Worm (Caenorhabditis elegans): ENCODE results near the gene hog-1.
A peak's percentile ranks its signal among the peaks of the same experiment; 100 is the strongest.

The hog-1 gene

DNA sequence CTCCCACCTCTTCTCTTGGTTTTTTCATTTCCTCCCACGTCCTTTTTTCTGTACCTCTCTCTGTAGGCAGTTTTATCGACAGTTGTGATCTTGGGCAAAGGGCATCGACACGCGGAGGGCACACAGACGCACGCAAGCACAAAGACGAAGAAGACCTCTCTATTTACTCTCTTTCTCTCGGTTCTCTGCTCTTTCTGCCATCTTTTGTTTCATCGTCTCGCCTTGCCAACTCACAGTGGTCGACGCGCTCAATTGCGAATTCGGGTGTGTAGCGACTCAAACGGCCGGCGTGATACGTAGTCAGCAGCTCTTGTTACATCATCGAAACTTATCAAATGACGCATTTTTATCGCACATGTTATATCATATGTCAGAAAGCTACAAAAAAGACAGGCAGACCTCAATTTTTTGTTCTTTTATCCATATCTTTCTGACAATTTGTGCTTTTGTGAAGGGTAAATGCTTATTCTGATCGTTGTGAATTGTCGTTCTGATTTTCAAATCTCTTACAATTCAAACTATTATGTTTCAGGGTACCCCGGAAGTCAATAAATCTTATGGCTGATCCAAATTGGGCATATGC is 12.9 kb downstream of the hog-1 start, which contains the start of gene puf-9:
puf-9 (plus strand) TSS at position 533 of the 583 bp plus-strand sequence.
- peak; percentile 56 for TF ChIP-seq unc-62 (GFP tag; optimal IDR thresholded peaks at IDR 0.05)

ce11 chrX:5839643-5840042 is 14.4 kb downstream of the hog-1 start, which contains the start of gene dct-11:
dct-11 (minus strand) TSS chrX:5839778.
- no peak for TF ChIP-seq unc-62 (GFP tag; optimal IDR thresholded peaks at IDR 0.05)

DNA sequence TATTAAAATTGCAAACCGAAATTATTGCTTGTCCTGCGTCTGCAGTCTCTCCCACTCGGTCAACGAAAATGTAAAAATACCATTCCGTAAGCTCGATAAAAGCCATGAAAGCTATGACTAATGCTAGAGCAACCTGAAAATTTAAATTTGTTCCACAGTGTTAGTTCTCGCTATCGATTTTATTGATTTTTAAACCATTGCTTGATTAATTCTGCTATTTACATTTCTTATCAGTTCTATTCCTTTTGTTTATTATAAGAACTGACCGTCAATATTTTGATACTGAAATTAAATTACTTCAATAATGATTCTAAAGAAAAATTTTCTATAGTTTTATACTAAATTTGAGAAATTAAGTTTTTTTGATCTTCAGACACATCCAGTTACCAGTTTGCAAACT is 14.9 kb downstream of the hog-1 start:
- no peak for TF ChIP-seq unc-62 (GFP tag; optimal IDR thresholded peaks at IDR 0.05)

DNA sequence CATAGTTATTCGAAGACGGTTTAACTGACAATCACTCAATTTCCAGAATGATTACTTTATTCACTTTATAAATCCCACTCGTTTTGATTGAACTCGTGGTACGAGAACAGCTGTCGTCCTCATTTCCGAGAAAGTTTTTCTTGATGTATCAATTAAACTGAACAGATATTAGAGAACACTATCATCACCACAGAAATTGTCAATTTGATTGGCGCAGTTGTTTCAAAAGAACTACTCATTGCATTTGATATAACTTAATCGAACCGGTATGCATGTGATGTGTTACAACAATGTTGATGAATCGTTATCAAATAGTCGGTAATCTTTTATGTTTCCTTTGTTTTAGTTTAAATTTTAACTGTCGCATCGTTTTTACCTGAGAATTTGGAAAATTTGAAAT is 17.0 kb downstream of the hog-1 start:
- TF ChIP-seq unc-62 (GFP tag; optimal IDR thresholded peaks at IDR 0.05) = no peak

DNA sequence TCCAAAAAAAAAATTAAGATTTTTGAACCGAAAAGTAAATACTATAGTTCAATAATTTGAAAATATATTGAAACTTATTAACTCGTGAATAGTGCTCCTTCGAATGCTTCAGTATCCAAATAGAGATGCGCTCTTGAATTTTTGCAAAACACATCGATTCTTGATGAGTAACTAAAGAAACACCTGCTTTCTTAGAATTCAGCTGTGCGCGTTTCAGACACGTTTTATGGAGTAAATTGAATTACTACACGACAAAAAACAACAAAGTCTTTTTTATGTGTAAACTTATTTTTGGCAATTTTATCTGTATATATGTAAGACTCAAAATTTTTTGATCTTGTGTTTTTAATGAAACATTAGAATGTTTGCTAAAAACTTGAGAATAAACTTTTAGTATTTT is 17.5 kb downstream of the hog-1 start:
- no peak for TF ChIP-seq unc-62 (GFP tag; optimal IDR thresholded peaks at IDR 0.05)

DNA sequence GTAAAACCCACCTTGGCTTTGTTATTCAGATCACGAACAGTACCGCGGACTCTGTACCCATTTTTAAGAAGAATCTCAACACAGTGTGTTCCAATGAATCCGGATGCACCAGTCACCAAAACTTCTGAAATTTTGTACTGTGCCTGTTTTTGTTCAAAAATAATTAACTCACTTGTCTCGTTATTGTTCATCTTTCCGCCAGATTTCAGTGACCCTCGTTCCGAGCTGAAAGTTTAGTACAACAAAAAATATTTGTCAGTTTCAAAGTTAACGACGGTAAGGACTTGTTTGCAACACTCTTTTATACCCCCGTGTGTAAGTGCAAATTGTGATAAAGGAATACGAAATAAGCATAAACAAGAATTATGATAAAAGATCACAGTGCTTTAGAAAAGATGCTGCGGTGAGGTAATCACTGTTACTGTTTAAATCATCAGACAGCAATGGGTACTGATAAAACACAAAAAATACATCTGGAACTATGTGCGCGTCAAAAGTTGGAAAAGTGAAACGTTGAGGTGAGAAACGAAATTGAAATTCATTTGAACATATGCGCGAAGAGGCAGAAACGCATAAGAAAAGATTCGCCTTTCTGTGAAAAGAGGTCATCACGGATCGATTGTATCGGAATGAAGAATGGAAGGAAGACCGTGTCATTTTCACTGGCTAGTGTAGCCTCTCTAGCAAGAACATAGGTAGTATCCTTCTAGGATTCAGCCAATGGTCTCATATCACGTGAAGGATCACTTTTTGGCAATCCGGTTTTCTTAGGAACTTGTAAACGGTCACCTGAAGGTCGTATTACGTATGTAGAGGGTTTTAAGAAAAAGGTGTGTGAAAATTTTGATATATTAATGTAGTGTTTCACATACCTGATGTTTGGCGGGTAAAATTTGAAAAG is 19.2 kb downstream of the hog-1 start, which contains the start of gene F13D11.4:
F13D11.4 (minus strand) TSS at position 225 of the 901 bp plus-strand sequence.
- no peak for TF ChIP-seq unc-62 (GFP tag; optimal IDR thresholded peaks at IDR 0.05)

DNA sequence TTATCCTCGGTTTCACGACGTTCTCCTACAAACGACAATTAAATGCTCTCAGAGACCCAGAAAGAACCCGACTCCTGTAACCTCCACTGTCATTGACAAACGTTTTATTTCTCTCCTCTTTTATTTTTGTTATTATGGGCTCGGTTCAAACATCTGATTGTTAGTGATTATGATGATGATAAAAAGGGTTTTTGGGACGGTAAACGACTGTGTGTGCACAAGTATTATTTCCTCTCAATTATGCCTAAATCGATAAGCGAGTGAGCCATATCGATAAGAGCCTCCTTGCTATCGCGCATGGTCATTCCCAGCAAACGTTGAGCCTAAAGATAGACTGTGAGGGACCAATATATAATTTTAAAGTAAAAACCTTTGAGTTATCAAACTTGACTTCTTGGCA is 22.2 kb downstream of the hog-1 start:
- TF ChIP-seq unc-62 (GFP tag; optimal IDR thresholded peaks at IDR 0.05) = no peak

DNA sequence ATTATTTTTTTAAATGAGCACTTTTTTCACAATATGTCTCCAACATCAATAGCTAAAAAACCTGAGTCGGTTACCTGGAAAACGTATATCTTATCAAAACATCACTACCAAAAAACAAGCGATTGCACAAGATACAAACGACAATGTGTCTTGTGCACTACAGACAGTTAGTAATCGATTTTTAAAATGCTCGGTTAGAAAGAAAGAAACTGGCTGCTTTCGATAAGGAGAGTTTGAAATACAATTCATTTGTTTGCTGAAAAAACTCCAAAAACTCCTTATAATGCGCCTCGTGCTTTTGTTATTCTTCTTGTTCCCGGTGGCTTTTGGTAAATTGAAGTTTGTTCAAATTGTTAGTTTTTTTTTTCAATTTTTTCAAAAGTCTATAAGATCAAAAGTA is 24.9 kb downstream of the hog-1 start, which contains the start of gene acp-5:
acp-5 (plus strand) TSS at position 261 of the 400 bp plus-strand sequence.
- TF ChIP-seq unc-62 (GFP tag; optimal IDR thresholded peaks at IDR 0.05) = no peak

DNA sequence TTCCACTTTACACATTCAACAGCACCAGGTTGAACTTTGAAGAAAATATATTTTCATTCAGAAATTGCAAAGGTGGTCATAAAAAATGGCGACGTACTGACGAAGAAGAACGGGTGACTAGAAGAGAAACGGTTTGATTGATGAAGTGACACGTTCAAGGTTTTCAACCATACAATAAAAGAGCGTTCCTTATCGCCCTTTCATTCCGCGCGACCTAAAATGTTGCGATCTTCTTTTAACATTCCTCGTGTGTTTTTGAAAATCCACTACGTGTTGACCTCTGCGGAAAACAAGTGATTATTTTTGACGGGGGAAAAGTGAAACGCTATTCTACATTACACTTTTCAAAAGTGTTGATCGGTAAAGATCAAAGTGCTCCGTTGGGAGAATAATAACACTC is 26.0 kb downstream of the hog-1 start:
- no peak for TF ChIP-seq unc-62 (GFP tag; optimal IDR thresholded peaks at IDR 0.05)

ce11 chrX:5826976-5827375 is 27.1 kb downstream of the hog-1 start:
- no peak for TF ChIP-seq unc-62 (GFP tag; optimal IDR thresholded peaks at IDR 0.05)

DNA sequence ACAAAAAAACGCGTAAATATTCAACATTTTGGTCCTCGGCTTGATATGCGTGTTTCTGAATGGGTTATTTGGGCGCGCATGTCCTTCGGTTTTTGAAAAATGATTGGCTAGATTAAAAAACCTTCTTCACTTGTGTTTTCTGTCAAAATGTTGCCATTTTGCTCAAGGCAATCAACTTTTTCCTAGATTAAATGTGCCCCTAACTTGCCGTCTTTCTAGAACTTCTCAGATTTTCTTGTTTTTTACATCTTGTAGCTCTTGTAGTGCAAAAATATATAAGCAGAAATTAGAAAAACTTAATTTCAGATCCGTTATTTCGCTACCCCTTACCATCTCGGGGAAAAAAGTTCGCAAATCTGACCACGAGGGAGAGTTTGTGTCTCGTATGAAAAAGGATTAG is 32.2 kb downstream of the hog-1 start, which contains the start of gene hbl-1:
hbl-1 (plus strand) TSS at position 301 of the 400 bp plus-strand sequence.
- TF ChIP-seq unc-62 (GFP tag; optimal IDR thresholded peaks at IDR 0.05) = no peak

DNA sequence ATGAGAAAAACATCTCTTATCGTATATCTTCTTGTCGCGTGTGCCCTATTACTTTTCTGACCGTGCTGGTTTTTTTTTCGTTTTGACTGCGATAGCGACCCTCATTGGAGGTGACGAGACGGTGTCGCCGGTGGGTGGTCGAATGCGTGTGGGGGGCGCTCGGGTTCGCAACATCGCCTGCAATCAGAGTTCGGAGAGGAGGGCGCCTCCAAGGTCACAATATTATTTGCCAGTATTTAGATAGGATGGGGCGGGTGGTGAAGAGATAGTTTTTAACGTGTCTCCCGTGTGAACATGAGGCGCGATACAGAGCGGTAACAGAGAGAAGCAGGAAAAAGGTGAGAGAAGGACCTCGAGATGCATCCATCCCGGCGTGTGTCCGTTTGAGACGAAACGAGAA is 33.2 kb downstream of the hog-1 start:
- TF ChIP-seq unc-62 (GFP tag; optimal IDR thresholded peaks at IDR 0.05) = no peak

- TF ChIP-seq unc-62 (GFP tag; optimal IDR thresholded peaks at IDR 0.05) = no peak
These were observed 34.2 kb downstream of the hog-1 start for ce11 chrX:5819702-5820470.

- TF ChIP-seq unc-62 (GFP tag; optimal IDR thresholded peaks at IDR 0.05) = no peak
These were observed 35.9 kb downstream of the hog-1 start for ce11 chrX:5818176-5818575.

- TF ChIP-seq unc-62 (GFP tag; optimal IDR thresholded peaks at IDR 0.05) = no peak
These were observed 37.0 kb downstream of the hog-1 start for ce11 chrX:5817078-5817477.

ce11 chrX:5816346-5816745 is 37.7 kb downstream of the hog-1 start:
- no peak for TF ChIP-seq unc-62 (GFP tag; optimal IDR thresholded peaks at IDR 0.05)

All from whole organism, dauer.